Worm (Caenorhabditis elegans): ENCODE data around the gene T20F7.1.

T20F7.1 gene

ce11 chrX:16872446-16872962, at the start of gene T20F7.1:
Gene T20F7.1 (plus strand): TSS chrX:16872912.
- TF ChIP-seq lin-11 (tag; optimal IDR thresholded peaks at IDR 0.05) (peak; percentile 51), zag-1 (tag; optimal IDR thresholded peaks at IDR 0.05) (no peak), skn-1 (tag; optimal IDR thresholded peaks at IDR 0.05) (no peak), lin-13 (GFP tag; optimal IDR thresholded peaks at IDR 0.05) (no peak), nhr-10 (tag; optimal IDR thresholded peaks at IDR 0.05) (no peak), ama-1 (optimal IDR thresholded peaks at IDR 0.05) (no peak), elt-3 (tag; optimal IDR thresholded peaks at IDR 0.05) (no peak), ztf-11 (tag; optimal IDR thresholded peaks at IDR 0.05) (no peak), nhr-12 (tag; optimal IDR thresholded peaks at IDR 0.05) (no peak), snpc-4 (tag; optimal IDR thresholded peaks at IDR 0.05) (peak; percentile 64), alr-1 (tag; optimal IDR thresholded peaks at IDR 0.05) (no peak), blmp-1 (tag; optimal IDR thresholded peaks at IDR 0.05; ENCODE audit: insufficient read depth) (peak; percentile 12), nhr-77 (tag; optimal IDR thresholded peaks at IDR 0.05) (no peak), C34F6.9 (tag; optimal IDR thresholded peaks at IDR 0.05) (peak; percentile 72), lsy-2 (tag; optimal IDR thresholded peaks at IDR 0.05) (peak; percentile 17 to 78), fos-1 (tag; optimal IDR thresholded peaks at IDR 0.05) (peak; percentile 74), ceh-82 (tag; optimal IDR thresholded peaks at IDR 0.05) (no peak), ceh-16 (tag; optimal IDR thresholded peaks at IDR 0.05) (no peak), nhr-21 (tag; optimal IDR thresholded peaks at IDR 0.05) (peak; percentile 55), dmd-4 (tag; optimal IDR thresholded peaks at IDR 0.05) (no peak), crh-2 (tag; optimal IDR thresholded peaks at IDR 0.05) (peak; percentile 54), nhr-23 (tag; optimal IDR thresholded peaks at IDR 0.05) (no peak), lin-39 (tag; optimal IDR thresholded peaks at IDR 0.05) (no peak), nhr-11 (tag; optimal IDR thresholded peaks at IDR 0.05) (no peak), F13H6.1 (tag; optimal IDR thresholded peaks at IDR 0.05) (peak; percentile 83), unc-55 (GFP tag; optimal IDR thresholded peaks at IDR 0.05) (peak; percentile 69), ztf-4 (tag; optimal IDR thresholded peaks at IDR 0.05) (peak; percentile 9), unc-62 (GFP tag; optimal IDR thresholded peaks at IDR 0.05) (no peak), Y55F3AM.14 (GFP tag; optimal IDR thresholded peaks at IDR 0.05) (no peak), nhr-237 (tag; optimal IDR thresholded peaks at IDR 0.05) (no peak), mdl-1 (tag; optimal IDR thresholded peaks at IDR 0.05) (peak in 1 of 2 experiments; percentile 7), aly-2 (tag; optimal IDR thresholded peaks at IDR 0.05) (no peak), peb-1 (tag; optimal IDR thresholded peaks at IDR 0.05) (no peak), mab-5 (tag; optimal IDR thresholded peaks at IDR 0.05) (no peak), nhr-6 (tag; optimal IDR thresholded peaks at IDR 0.05) (peak; percentile 4), ztf-1 (GFP tag; conservative IDR thresholded peaks at IDR 0.05) (no peak), elt-1 (tag; optimal IDR thresholded peaks at IDR 0.05) (no peak), gmeb-1 (tag; optimal IDR thresholded peaks at IDR 0.05) (peak; percentile 63), ZK546.5 (tag; optimal IDR thresholded peaks at IDR 0.05) (no peak), sma-9 (GFP tag; optimal IDR thresholded peaks at IDR 0.05) (peak; percentile 81), sma-9 (tag; optimal IDR thresholded peaks at IDR 0.05) (no peak), sem-4 (tag; optimal IDR thresholded peaks at IDR 0.05) (no peak), sma-3 (GFP tag; optimal IDR thresholded peaks at IDR 0.05) (peak; percentile 56), nhr-129 (tag; optimal IDR thresholded peaks at IDR 0.05) (peak; percentile 90), R02D3.7 (tag; optimal IDR thresholded peaks at IDR 0.05) (no peak), nhr-25 (tag; optimal IDR thresholded peaks at IDR 0.05) (no peak), egl-27 (tag; optimal IDR thresholded peaks at IDR 0.05) (peak; percentile 3), mbf-1 (tag; optimal IDR thresholded peaks at IDR 0.05) (no peak), unc-39 (tag; optimal IDR thresholded peaks at IDR 0.05) (no peak)

Data from whole organism, L2 larva.